Fruit fly (Drosophila melanogaster): ENCODE measurements around the gene FarO.
A peak's percentile ranks its signal among the peaks of the same experiment; 100 is the strongest.

- no peak for TF ChIP-seq tai (GFP tag; optimal IDR thresholded peaks at IDR 0.05)
- TF ChIP-seq Hr78 (GFP tag; optimal IDR thresholded peaks at IDR 0.05): no peak
- TF ChIP-seq brk (GFP tag; optimal IDR thresholded peaks at IDR 0.05): no peak
- TF ChIP-seq br (GFP tag; optimal IDR thresholded peaks at IDR 0.05): no peak
- TF ChIP-seq foxo (GFP tag; optimal IDR thresholded peaks at IDR 0.05): peak in 1 of 2 experiments; percentile 21
- no peak for TF ChIP-seq sage (GFP tag; optimal IDR thresholded peaks at IDR 0.05)
- TF ChIP-seq Sp1 (GFP tag; optimal IDR thresholded peaks at IDR 0.05): no peak
- TF ChIP-seq fru (GFP tag; optimal IDR thresholded peaks at IDR 0.05): peak; percentile 30
- TF ChIP-seq usp (GFP tag; optimal IDR thresholded peaks at IDR 0.05): no peak
These were observed 47.8 kb downstream of the FarO start for dm6 chrX:2155868-2156267.

All from whole organism, wandering third instar larva.